4 fruit fly cellular contexts compared by ENCODE assay signal in the genomic region with DNA sequence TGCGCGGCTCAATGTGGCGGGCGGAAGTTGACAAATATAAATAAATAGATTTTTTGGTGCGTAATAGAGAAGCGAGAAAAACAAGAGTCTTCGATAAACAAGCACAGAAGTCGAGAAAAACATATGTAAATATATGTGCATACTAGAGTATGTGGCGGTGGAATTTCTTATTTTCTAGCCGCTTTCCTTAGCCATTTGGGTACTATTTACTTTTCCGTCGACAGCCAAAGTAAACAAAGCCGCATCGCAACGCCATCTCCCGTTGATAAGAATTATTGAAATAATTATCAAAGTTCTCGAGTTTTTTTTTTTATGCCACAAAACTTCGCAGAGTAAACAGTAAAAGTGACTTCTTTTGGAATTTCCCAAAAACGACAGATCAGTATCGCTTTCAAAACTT.
TF ChIP-seq lines count a peak whose summit lies in the region.

No protein-coding gene starts in this region.

- no peak for TF ChIP-seq CTCF in whole organism, embryonic (GFP tag; optimal IDR thresholded peaks at IDR 0.05; lab: Kevin White, UChicago)

TF ChIP-seq in whole organism, adult, 20 proteins besides CTCF, POLR2A, EP300 and RAD21:
- TF ChIP-seq tj (GFP tag; optimal IDR thresholded peaks at IDR 0.05; lab: Kevin White, UChicago) = no peak
- TF ChIP-seq Crg-1 (GFP tag; optimal IDR thresholded peaks at IDR 0.05; lab: Kevin White, UChicago) = peak; percentile 48
- no peak for TF ChIP-seq toe (GFP tag; optimal IDR thresholded peaks at IDR 0.05; lab: Kevin White, UChicago)
- no peak for TF ChIP-seq CG1620 (GFP tag; optimal IDR thresholded peaks at IDR 0.05; lab: Kevin White, UChicago)
- TF ChIP-seq CG11617 (GFP tag; optimal IDR thresholded peaks at IDR 0.05; lab: Kevin White, UChicago) = no peak
- TF ChIP-seq cnc (optimal IDR thresholded peaks at IDR 0.05; lab: Kevin White, UChicago) = no peak
- TF ChIP-seq kay (GFP tag; lab: Kevin White, UChicago; ENCODE audit: borderline replicate concordance) = no peak
- no peak for TF ChIP-seq ovo (GFP tag; optimal IDR thresholded peaks at IDR 0.05; lab: Kevin White, UChicago)
- no peak for TF ChIP-seq CG33017 (tag; optimal IDR thresholded peaks at IDR 0.05; lab: Kevin White, UChicago)
- no peak for TF ChIP-seq Mnt (GFP tag; optimal IDR thresholded peaks at IDR 0.05; lab: Kevin White, UChicago)
- no peak for TF ChIP-seq cic (GFP tag; optimal IDR thresholded peaks at IDR 0.05; lab: Kevin White, UChicago)
- TF ChIP-seq CG7101 (tag; optimal IDR thresholded peaks at IDR 0.05; lab: Kevin White, UChicago) = peak; percentile 10
- TF ChIP-seq CG7045 (GFP tag; optimal IDR thresholded peaks at IDR 0.05; lab: Kevin White, UChicago) = no peak
- TF ChIP-seq Hr96 (GFP tag; optimal IDR thresholded peaks at IDR 0.05; lab: Kevin White, UChicago) = no peak
- peak; percentile 14 for TF ChIP-seq CG14711 (tag; optimal IDR thresholded peaks at IDR 0.05; lab: Kevin White, UChicago)
- no peak for TF ChIP-seq Clk (GFP tag; optimal IDR thresholded peaks at IDR 0.05; lab: Kevin White, UChicago)
- TF ChIP-seq bab1 (GFP tag; optimal IDR thresholded peaks at IDR 0.05; lab: Kevin White, UChicago) = no peak
- no peak for TF ChIP-seq CG5204 (GFP tag; optimal IDR thresholded peaks at IDR 0.05; lab: Kevin White, UChicago)
- TF ChIP-seq pad (GFP tag; optimal IDR thresholded peaks at IDR 0.05; lab: Kevin White, UChicago) = no peak
- TF ChIP-seq CG12768 (GFP tag; optimal IDR thresholded peaks at IDR 0.05; lab: Kevin White, UChicago) = no peak

TF ChIP-seq in whole organism, embryonic, 481 proteins besides CTCF, POLR2A, EP300 and RAD21 (continues in another document):
- TF ChIP-seq CG4360 (GFP tag; IDR thresholded peaks at IDR 0.05; lab: Robert Waterston, UW) = no peak
- peak; percentile 33 for TF ChIP-seq odd (GFP tag; optimal IDR thresholded peaks at IDR 0.05; lab: Kevin White, UChicago)
- no peak for TF ChIP-seq CG8944 (GFP tag; optimal IDR thresholded peaks at IDR 0.05; lab: Kevin White, UChicago)
- TF ChIP-seq chinmo (GFP tag; IDR thresholded peaks at IDR 0.05; lab: Robert Waterston, UW; ENCODE audit: partially characterized antibody) = no peak
- TF ChIP-seq CG11560 (tag; IDR thresholded peaks at IDR 0.05; lab: Robert Waterston, UW) = no peak
- TF ChIP-seq oc (tag; optimal IDR thresholded peaks at IDR 0.05; lab: Kevin White, UChicago) = no peak
- no peak for TF ChIP-seq CG7963 (GFP tag; IDR thresholded peaks at IDR 0.05; lab: Robert Waterston, UW; ENCODE audit: partially characterized antibody)
- TF ChIP-seq tna (GFP tag; IDR thresholded peaks at IDR 0.05; lab: Robert Waterston, UW; ENCODE audit: partially characterized antibody) = no peak
- TF ChIP-seq GATAe (GFP tag; conservative IDR thresholded peaks at IDR 0.05; lab: Robert Waterston, UW) = no peak
- no peak for TF ChIP-seq run (tag; optimal IDR thresholded peaks at IDR 0.05; lab: Kevin White, UChicago)
- TF ChIP-seq CG9876 (GFP tag; optimal IDR thresholded peaks at IDR 0.05; lab: Kevin White, UChicago) = no peak
- no peak for TF ChIP-seq CG12104 (GFP tag; optimal IDR thresholded peaks at IDR 0.05; lab: Kevin White, UChicago)
- TF ChIP-seq PHDP (tag; optimal IDR thresholded peaks at IDR 0.05; lab: Kevin White, UChicago) = peak; percentile 43
- TF ChIP-seq dpn (GFP tag; optimal IDR thresholded peaks at IDR 0.05; lab: Kevin White, UChicago) = no peak
- TF ChIP-seq dan (GFP tag; IDR thresholded peaks at IDR 0.05; lab: Robert Waterston, UW) = no peak
- no peak for TF ChIP-seq CG7372 (GFP tag; IDR thresholded peaks at IDR 0.05; lab: Robert Waterston, UW)
- TF ChIP-seq gce (GFP tag; IDR thresholded peaks at IDR 0.05; lab: Robert Waterston, UW) = no peak
- no peak for TF ChIP-seq Elba2 (GFP tag; optimal IDR thresholded peaks at IDR 0.05; lab: Kevin White, UChicago)
- TF ChIP-seq CHES-1-like (GFP tag; optimal IDR thresholded peaks at IDR 0.05; lab: Kevin White, UChicago) = no peak
- TF ChIP-seq CG3726 (GFP tag; IDR thresholded peaks at IDR 0.05; lab: Robert Waterston, UW) = no peak
- TF ChIP-seq so (GFP tag; IDR thresholded peaks at IDR 0.05; lab: Robert Waterston, UW) = no peak; the same call in 2 of the 3 replicates
- no peak for TF ChIP-seq CG17186 (GFP tag; optimal IDR thresholded peaks at IDR 0.05; lab: Kevin White, UChicago)
- no peak for TF ChIP-seq ham (GFP tag; IDR thresholded peaks at IDR 0.05; lab: Robert Waterston, UW)
- no peak for TF ChIP-seq shn (GFP tag; optimal IDR thresholded peaks at IDR 0.05; lab: Kevin White, UChicago)

TF ChIP-seq in whole organism, prepupa, 60 proteins besides CTCF, POLR2A, EP300 and RAD21:
- TF ChIP-seq Ets21C (GFP tag; optimal IDR thresholded peaks at IDR 0.05; lab: Kevin White, UChicago) (no peak), fd59A (GFP tag; optimal IDR thresholded peaks at IDR 0.05; lab: Kevin White, UChicago) (no peak), fkh (GFP tag; optimal IDR thresholded peaks at IDR 0.05; lab: Kevin White, UChicago) (peak; percentile 84), Lpt (GFP tag; optimal IDR thresholded peaks at IDR 0.05; lab: Kevin White, UChicago) (no peak), CG1621 (tag; optimal IDR thresholded peaks at IDR 0.05; lab: Kevin White, UChicago) (no peak), CG10631 (GFP tag; optimal IDR thresholded peaks at IDR 0.05; lab: Kevin White, UChicago) (no peak), spab (GFP tag; optimal IDR thresholded peaks at IDR 0.05; lab: Kevin White, UChicago) (no peak)

TF ChIP-seq in whole organism, wandering third instar larva, 38 proteins besides CTCF, POLR2A, EP300 and RAD21:
- TF ChIP-seq Dif (GFP tag; optimal IDR thresholded peaks at IDR 0.05; lab: Kevin White, UChicago; ENCODE audit: partially characterized antibody) = no peak
- TF ChIP-seq Vsx2 (GFP tag; optimal IDR thresholded peaks at IDR 0.05; lab: Kevin White, UChicago; ENCODE audit: partially characterized antibody) = no peak
- no peak for TF ChIP-seq jim (GFP tag; optimal IDR thresholded peaks at IDR 0.05; lab: Kevin White, UChicago)
- no peak for TF ChIP-seq pan (optimal IDR thresholded peaks at IDR 0.05; lab: Kevin White, UChicago)
- peak; percentile 4 for TF ChIP-seq h (GFP tag; optimal IDR thresholded peaks at IDR 0.05; lab: Kevin White, UChicago)
- no peak for TF ChIP-seq Hnf4 (GFP tag; optimal IDR thresholded peaks at IDR 0.05; lab: Kevin White, UChicago)
- no peak for TF ChIP-seq Mio (GFP tag; optimal IDR thresholded peaks at IDR 0.05; lab: Kevin White, UChicago)
- peak; percentile 30 for TF ChIP-seq Hr83 (GFP tag; optimal IDR thresholded peaks at IDR 0.05; lab: Kevin White, UChicago; ENCODE audit: poor library complexity, severe bottlenecking)
